Fruit fly (Drosophila melanogaster) whole organism, embryonic: Measurements from ENCODE around the gene nkt.

Experiments used
- Abd-B ChIP-seq: fragments of 200-800 bp; sonication (Bioruptor generic); optimal IDR thresholded peaks from 2 replicates; lab custom pipeline; 2018; ENCODE audit warnings: missing biosample characterization, mild to moderate bottlenecking, missing genetic modification characterization, moderate library complexity
- Ada2b ChIP-seq: fragments of 200-800 bp; sonication (Bioruptor generic); IDR thresholded peaks from 2 replicates; pipeline ENCODE4 v1.3.6; 2022; ENCODE audit warnings: missing biosample characterization, missing genetic modification characterization
- CG10565 ChIP-seq: fragments of 200-800 bp; sonication (Bioruptor generic); optimal IDR thresholded peaks from 3 replicates; lab custom pipeline; 2016; ENCODE audit warnings: missing biosample characterization, mild to moderate bottlenecking, missing genetic modification characterization
- CG11085 ChIP-seq: fragments of 200-800 bp; sonication (Bioruptor generic); IDR thresholded peaks from 2 replicates; pipeline ENCODE4 v1.3.6; 2022; ENCODE audit warnings: missing biosample characterization, missing genetic modification characterization
- CG11247 ChIP-seq: fragments of 200-800 bp; sonication (Bioruptor generic); IDR thresholded peaks from 2 replicates; pipeline ENCODE4 v1.3.6; 2022; ENCODE audit warnings: missing biosample characterization, missing genetic modification characterization
- CG11504 ChIP-seq: fragments of 200-800 bp; sonication (Bioruptor generic); optimal IDR thresholded peaks from 3 replicates; lab custom pipeline; 2019; ENCODE audit warnings: missing biosample characterization, mild to moderate bottlenecking, missing genetic modification characterization, moderate library complexity
- CG12071 ChIP-seq: fragments of 200-800 bp; sonication (Bioruptor generic); optimal IDR thresholded peaks from 3 replicates; lab custom pipeline; 2018; ENCODE audit warnings: missing biosample characterization, mild to moderate bottlenecking, missing genetic modification characterization
- CG12219 ChIP-seq: fragments of 200-800 bp; sonication (Bioruptor generic); optimal IDR thresholded peaks from 3 replicates; lab custom pipeline; 2018; ENCODE audit warnings: missing biosample characterization, mild to moderate bottlenecking, missing genetic modification characterization
- CG12744 ChIP-seq: fragments of 200-800 bp; sonication (Bioruptor generic); optimal IDR thresholded peaks from 2 replicates; lab custom pipeline; 2016; ENCODE audit warnings: missing biosample characterization, missing genetic modification characterization
- CG14014 ChIP-seq: fragments of 200-800 bp; sonication (Bioruptor generic); IDR thresholded peaks from 2 replicates; pipeline ENCODE4 v1.3.6; 2022; ENCODE audit warnings: missing biosample characterization, missing genetic modification characterization
- CG14965 ChIP-seq: fragments of 200-800 bp; sonication (Bioruptor generic); optimal IDR thresholded peaks from 2 replicates; lab custom pipeline; 2016; ENCODE audit warnings: missing biosample characterization, missing genetic modification characterization, borderline replicate concordance
- CG15601 ChIP-seq: fragments of 200-800 bp; sonication (Bioruptor generic); optimal IDR thresholded peaks from 3 replicates; lab custom pipeline; 2019; ENCODE audit warnings: missing biosample characterization, mild to moderate bottlenecking, missing genetic modification characterization, moderate library complexity
- CG17361 ChIP-seq: fragments of 200-800 bp; sonication (Bioruptor generic); IDR thresholded peaks from 3 replicates; pipeline ENCODE4 v1.3.6; 2022; ENCODE audit warnings: missing biosample characterization, missing genetic modification characterization
- CG18262 ChIP-seq: fragments of 200-800 bp; optimal IDR thresholded peaks from 3 replicates; lab custom pipeline; 2019; ENCODE audit warnings: missing biosample characterization, mild to moderate bottlenecking, missing genetic modification characterization, moderate library complexity
- CG2116 ChIP-seq: fragments of 200-800 bp; sonication (Bioruptor generic); optimal IDR thresholded peaks from 3 replicates; lab custom pipeline; 2018; ENCODE audit warnings: missing biosample characterization, mild to moderate bottlenecking, missing genetic modification characterization
- CG2678 ChIP-seq: fragments of 200-800 bp; sonication (Bioruptor generic); optimal IDR thresholded peaks from 3 replicates; lab custom pipeline; 2019; ENCODE audit warnings: missing biosample characterization, mild to moderate bottlenecking, missing genetic modification characterization, moderate library complexity
- CG30403 ChIP-seq: fragments of 200-800 bp; sonication (Bioruptor generic); optimal IDR thresholded peaks from 3 replicates; lab custom pipeline; 2016; ENCODE audit warnings: missing biosample characterization, missing genetic modification characterization
- CG34224 ChIP-seq: fragments of 200-800 bp; sonication (Bioruptor generic); IDR thresholded peaks from 3 replicates; pipeline ENCODE4 v1.3.6; 2022; ENCODE audit warnings: missing biosample characterization, missing genetic modification characterization; ENCODE audit not compliant: partially characterized antibody
- CG4404 ChIP-seq: fragments of 200-800 bp; sonication (Bioruptor generic); IDR thresholded peaks from 2 replicates; pipeline ENCODE4 v1.3.6; 2022; ENCODE audit warnings: missing biosample characterization, missing genetic modification characterization
- CG6175 ChIP-seq: fragments of 200-800 bp; sonication (Bioruptor generic); IDR thresholded peaks from 3 replicates; pipeline ENCODE4 v1.3.6; 2022; ENCODE audit warnings: missing biosample characterization, missing genetic modification characterization
- CG7556 ChIP-seq: fragments of 200-800 bp; sonication (Bioruptor generic); optimal IDR thresholded peaks from 2 replicates; lab custom pipeline; 2017; ENCODE audit warnings: missing biosample characterization, mild to moderate bottlenecking, missing genetic modification characterization
- CG8388 ChIP-seq: fragments of 200-800 bp; sonication (Bioruptor generic); optimal IDR thresholded peaks from 2 replicates; lab custom pipeline; 2019; ENCODE audit warnings: missing biosample characterization, mild to moderate bottlenecking, missing genetic modification characterization, moderate library complexity
- CG9437 ChIP-seq: fragments of 200-800 bp; sonication (Bioruptor generic); optimal IDR thresholded peaks from 2 replicates; lab custom pipeline; 2018; ENCODE audit warnings: missing biosample characterization, mild to moderate bottlenecking, missing genetic modification characterization
- Camta ChIP-seq: fragments of 200-800 bp; sonication (Bioruptor generic); optimal IDR thresholded peaks from 2 replicates; lab custom pipeline; 2016; ENCODE audit warnings: missing biosample characterization, missing genetic modification characterization
- Fer3 ChIP-seq: fragments of 200-800 bp; sonication (Bioruptor generic); optimal IDR thresholded peaks from 2 replicates; lab custom pipeline; 2018; ENCODE audit warnings: missing biosample characterization, mild to moderate bottlenecking, missing genetic modification characterization, moderate library complexity
- HLH54F ChIP-seq: fragments of 200-800 bp; sonication (Bioruptor generic); optimal IDR thresholded peaks from 3 replicates; lab custom pipeline; 2016; ENCODE audit warnings: missing biosample characterization, missing genetic modification characterization
- HmgD ChIP-seq: fragments of 200-800 bp; sonication (Bioruptor generic); optimal IDR thresholded peaks from 3 replicates; lab custom pipeline; 2016; ENCODE audit warnings: missing biosample characterization, missing genetic modification characterization
- Nf-YA ChIP-seq: fragments of 200-800 bp; sonication (Bioruptor generic); IDR thresholded peaks from 2 replicates; pipeline ENCODE4 v1.3.6; 2022; ENCODE audit warnings: missing biosample characterization, missing genetic modification characterization
- Sry-β ChIP-seq: fragments of 200-800 bp; sonication (Bioruptor generic); optimal IDR thresholded peaks from 2 replicates; lab custom pipeline; 2018; ENCODE audit warnings: missing biosample characterization, mild to moderate bottlenecking, missing genetic modification characterization, moderate library complexity
- Ssrp ChIP-seq: fragments of 200-800 bp; sonication (Bioruptor generic); optimal IDR thresholded peaks from 2 replicates; lab custom pipeline; 2018; ENCODE audit warnings: missing biosample characterization, mild to moderate bottlenecking, missing genetic modification characterization, moderate library complexity
- aop ChIP-seq: fragments of 200-800 bp; sonication (Bioruptor generic); IDR thresholded peaks from 2 replicates; pipeline ENCODE4 v1.3.6; 2022; ENCODE audit warnings: missing biosample characterization, missing genetic modification characterization
- az2 ChIP-seq: fragments of 200-800 bp; sonication (Bioruptor generic); optimal IDR thresholded peaks from 3 replicates; lab custom pipeline; 2016; ENCODE audit warnings: missing biosample characterization, missing genetic modification characterization
- da ChIP-seq: fragments of 200-800 bp; sonication (Bioruptor generic); optimal IDR thresholded peaks from 2 replicates; lab custom pipeline; 2016; ENCODE audit warnings: missing biosample characterization, missing genetic modification characterization
- dimm ChIP-seq: fragments of 200-800 bp; sonication (Bioruptor generic); IDR thresholded peaks from 2 replicates; pipeline ENCODE4 v1.3.6; 2022; ENCODE audit warnings: missing biosample characterization, missing genetic modification characterization
- esg ChIP-seq: fragments of 200-800 bp; sonication (Bioruptor generic); conservative IDR thresholded peaks from 2 replicates; pipeline ENCODE4 v1.3.6; 2022; ENCODE audit warnings: missing biosample characterization, missing genetic modification characterization
- grau ChIP-seq: fragments of 200-800 bp; optimal IDR thresholded peaks from 3 replicates; lab custom pipeline; 2019; ENCODE audit warnings: missing biosample characterization, mild to moderate bottlenecking, missing genetic modification characterization, moderate library complexity
- gro ChIP-seq: fragments of 200-800 bp; sonication (Bioruptor generic); optimal IDR thresholded peaks from 2 replicates; lab custom pipeline; 2016; ENCODE audit warnings: missing biosample characterization, missing genetic modification characterization
- ken ChIP-seq: fragments of 200-800 bp; sonication (Bioruptor generic); IDR thresholded peaks from 3 replicates; pipeline ENCODE4 v1.3.6; 2022; ENCODE audit warnings: missing biosample characterization, missing genetic modification characterization
- knrl ChIP-seq: fragments of 200-800 bp; sonication (Bioruptor generic); IDR thresholded peaks from 3 replicates; pipeline ENCODE4 v1.3.6; 2022; ENCODE audit warnings: missing biosample characterization, missing genetic modification characterization; ENCODE audit not compliant: partially characterized antibody
- otp ChIP-seq: fragments of 200-800 bp; sonication (Bioruptor generic); IDR thresholded peaks from 3 replicates; pipeline ENCODE4, ENCODE4 v1.3.6; 2022; ENCODE audit warnings: missing biosample characterization, missing genetic modification characterization
- peb ChIP-seq: fragments of 200-800 bp; sonication (Bioruptor generic); IDR thresholded peaks from 2 replicates; pipeline ENCODE4 v1.3.6; 2022; ENCODE audit warnings: missing biosample characterization, missing genetic modification characterization
- pho ChIP-seq: fragments of 200-800 bp; sonication (Bioruptor generic); optimal IDR thresholded peaks from 2 replicates; lab custom pipeline; 2016; ENCODE audit warnings: missing biosample characterization, missing genetic modification characterization
- phol ChIP-seq: fragments of 200-800 bp; sonication (Bioruptor generic); optimal IDR thresholded peaks from 3 replicates; lab custom pipeline; 2018; ENCODE audit warnings: missing biosample characterization, mild to moderate bottlenecking, missing genetic modification characterization, moderate library complexity
- pita ChIP-seq: fragments of 200-800 bp; sonication (Bioruptor generic); optimal IDR thresholded peaks from 2 replicates; lab custom pipeline; 2017; ENCODE audit warnings: missing biosample characterization, mild to moderate bottlenecking, missing genetic modification characterization
- pros ChIP-seq: fragments of 200-800 bp; sonication (Bioruptor generic); optimal IDR thresholded peaks from 3 replicates; lab custom pipeline; 2019; ENCODE audit warnings: missing biosample characterization, mild to moderate bottlenecking, missing genetic modification characterization, moderate library complexity
- sqz ChIP-seq: fragments of 200-800 bp; sonication (Bioruptor generic); optimal IDR thresholded peaks from 3 replicates; lab custom pipeline; 2018; ENCODE audit warnings: missing biosample characterization, mild to moderate bottlenecking, missing genetic modification characterization
- tgo ChIP-seq: fragments of 200-800 bp; sonication (Bioruptor generic); IDR thresholded peaks from 3 replicates; pipeline ENCODE4 v1.3.6; 2022; ENCODE audit warnings: missing biosample characterization, missing genetic modification characterization
- tio ChIP-seq: fragments of 200-800 bp; sonication (Bioruptor generic); optimal IDR thresholded peaks from 2 replicates; lab custom pipeline; 2017; ENCODE audit warnings: missing biosample characterization, missing genetic modification characterization, inconsistent platforms
- wdn ChIP-seq: fragments of 200-800 bp; sonication (Bioruptor generic); IDR thresholded peaks from 2 replicates; pipeline ENCODE4 v1.3.6; 2022; ENCODE audit warnings: missing biosample characterization, missing genetic modification characterization
- z ChIP-seq: fragments of 200-800 bp; sonication (Bioruptor generic); IDR thresholded peaks from 3 replicates; pipeline ENCODE4 v1.3.6; 2022; ENCODE audit warnings: missing biosample characterization, missing genetic modification characterization

The nkt gene

DNA sequence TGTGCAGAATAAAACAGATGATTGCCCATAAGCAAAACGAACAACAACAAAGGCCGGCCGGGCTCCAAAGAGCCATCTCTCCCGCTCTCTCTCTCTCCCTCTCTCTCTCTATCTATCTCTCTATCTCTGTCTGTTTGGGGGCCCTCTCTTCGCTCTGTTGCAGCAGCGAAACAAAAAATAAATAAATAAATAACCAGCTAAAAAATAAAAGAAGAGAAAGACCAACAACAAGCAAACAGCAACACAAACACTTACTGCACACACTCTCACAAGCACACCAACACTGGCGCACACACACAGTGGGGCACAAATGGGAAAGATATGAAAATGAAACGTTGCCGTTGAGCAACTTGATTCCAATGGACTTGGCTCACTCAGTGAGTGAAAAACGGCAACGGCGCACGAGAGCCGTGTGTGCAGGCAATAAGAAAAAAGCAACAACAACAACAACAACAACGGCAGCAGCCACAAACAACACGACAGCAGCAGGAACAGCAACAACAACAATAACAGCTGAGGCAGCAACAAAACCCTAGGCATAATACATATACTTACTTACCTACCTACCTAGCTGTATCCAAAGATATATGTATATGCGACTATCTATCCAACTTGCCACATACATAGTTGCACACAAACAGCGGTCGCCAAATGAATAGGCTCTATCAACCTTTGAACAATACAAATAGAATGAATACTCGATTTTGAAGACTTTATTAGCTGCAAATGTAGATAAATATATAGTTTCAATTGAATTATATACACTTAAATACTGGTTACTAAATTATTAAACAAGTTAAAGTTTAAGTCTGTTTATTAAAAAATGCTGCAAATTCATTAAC is 45.1 kb downstream of the nkt start (continued):
- TF ChIP-seq grau (tag; lab: Kevin White, UChicago) (peak; percentile 7), HLH54F (GFP tag; lab: Kevin White, UChicago) (no peak), HmgD (peak; percentile 45), otp (GFP tag; lab: Robert Waterston, UW) (peak; percentile 52; the same call in 1 of the 3 replicates), Camta (GFP tag; lab: Kevin White, UChicago) (no peak), CG7556 (no peak), gro (GFP tag; lab: Kevin White, UChicago) (no peak), pho (GFP tag; lab: Kevin White, UChicago) (no peak), esg (GFP tag; lab: Robert Waterston, UW) (no peak), wdn (no peak), z (GFP tag; lab: Robert Waterston, UW) (peak; percentile 93), CG18262 (no peak), CG17361 (GFP tag; lab: Robert Waterston, UW) (no peak; the same call in 2 of the 3 replicates), Ssrp (no peak), phol (tag; lab: Kevin White, UChicago) (peak; percentile 15), da (GFP tag; lab: Kevin White, UChicago) (no peak), CG12219 (GFP tag; lab: Kevin White, UChicago) (no peak), CG34224 (GFP tag; lab: Robert Waterston, UW) (0 out of 3 replicates have a peak, but pooled peaks have one; percentile 44), ken (no peak), Nf-YA (no peak), tgo (GFP tag; lab: Robert Waterston, UW) (no peak), CG8388 (GFP tag; lab: Kevin White, UChicago) (no peak), pros (GFP tag; lab: Kevin White, UChicago) (peak; percentile 75), az2 (GFP tag; lab: Kevin White, UChicago) (peak; percentile 8), sqz (GFP tag; lab: Kevin White, UChicago) (peak; percentile 55), CG11085 (GFP tag; lab: Robert Waterston, UW) (no peak), CG2116 (GFP tag; lab: Kevin White, UChicago) (peak; percentile 0), CG11247 (GFP tag; lab: Robert Waterston, UW) (no peak), CG11504 (tag; lab: Kevin White, UChicago) (peak; percentile 32), Sry-β (no peak), Fer3 (no peak), CG30403 (GFP tag; lab: Kevin White, UChicago) (no peak), aop (GFP tag; lab: Robert Waterston, UW) (no peak), peb (GFP tag; lab: Robert Waterston, UW) (no peak), dimm (GFP tag; lab: Robert Waterston, UW) (no peak), knrl (no peak), tio (no peak), CG15601 (tag; lab: Kevin White, UChicago) (no peak), CG14014 (GFP tag; lab: Robert Waterston, UW) (no peak), CG6175 (GFP tag; lab: Robert Waterston, UW) (peak; percentile 75; the same call in 1 of the 3 replicates), CG12071 (GFP tag; lab: Kevin White, UChicago) (no peak), CG10565 (no peak), CG2678 (peak; percentile 15), CG9437 (no peak), pita (GFP tag; lab: Kevin White, UChicago) (no peak), Abd-B (GFP tag; lab: Kevin White, UChicago) (no peak), Ada2b (no peak), CG12744 (GFP tag; lab: Kevin White, UChicago) (peak; percentile 16), CG14965 (GFP tag; lab: Kevin White, UChicago) (no peak), CG4404 (GFP tag; lab: Robert Waterston, UW) (no peak)
